Worm (Caenorhabditis elegans) whole organism, L4/young adult: ENCODE results near the gene lfi-1.

Source experiments
- W03F9.2 ChIP-seq: fragments of 150-350 bp; optimal IDR thresholded peaks from 2 replicates; lab custom pipeline; 2014; ENCODE audit warnings: missing biosample characterization, missing genetic modification characterization
- dao-5 ChIP-seq: sonication (generic microtip); optimal IDR thresholded peaks from 2 replicates; lab custom pipeline; 2016; ENCODE audit warnings: missing genotype, missing genetic modification characterization, moderate library complexity, missing compliant biosample characterization

DNA sequence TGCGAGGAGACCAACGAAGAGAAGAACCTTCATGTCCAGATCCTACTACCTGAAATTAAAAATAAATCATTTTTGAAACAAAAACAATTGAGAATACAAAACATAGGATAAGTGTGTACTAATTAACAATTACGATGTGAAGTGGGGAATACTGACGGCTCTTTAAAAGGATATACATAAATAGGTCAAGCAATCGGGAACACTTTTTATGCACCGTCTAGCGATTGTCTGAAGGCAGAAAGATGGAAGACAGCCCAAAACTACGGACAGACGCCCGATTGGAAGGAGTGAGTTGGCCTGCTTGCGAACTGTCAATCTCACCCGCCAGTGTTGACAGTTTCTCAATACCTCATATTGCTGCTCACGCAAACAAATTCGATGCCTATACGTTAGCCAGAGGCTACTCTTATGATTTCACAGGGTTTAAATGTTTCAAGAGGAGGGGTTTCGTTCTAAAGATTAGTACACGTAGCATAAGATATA lies 5.7 kb upstream of the lfi-1 start, which contains the start of gene calu-1:
- no peak for TF ChIP-seq W03F9.2 (tag; lab: Kevin White, UChicago)
- no peak for TF ChIP-seq dao-5 (tag; lab: Kevin White, UChicago)
